Worm (Caenorhabditis elegans): ENCODE data around the gene hda-5.

ce11 chrII:11774218-11774617 is 24.6 kb upstream of the hda-5 start, which contains the start of gene F44E5.1:
- no peak for TF ChIP-seq fkh-4 (tag; optimal IDR thresholded peaks at IDR 0.05; ENCODE audit: borderline replicate concordance)
- no peak for TF ChIP-seq sox-4 (tag; optimal IDR thresholded peaks at IDR 0.05)
- no peak for TF ChIP-seq jun-1 (tag; optimal IDR thresholded peaks at IDR 0.05)
- no peak for TF ChIP-seq elt-2 (tag; optimal IDR thresholded peaks at IDR 0.05)
- TF ChIP-seq nhr-90 (tag; optimal IDR thresholded peaks at IDR 0.05; ENCODE audit: poor library complexity): no peak
- TF ChIP-seq zag-1 (tag; optimal IDR thresholded peaks at IDR 0.05): no peak
- no peak for TF ChIP-seq mdl-1 (tag; optimal IDR thresholded peaks at IDR 0.05)
- no peak for TF ChIP-seq alr-1 (tag; optimal IDR thresholded peaks at IDR 0.05; ENCODE audit: borderline replicate concordance)
- TF ChIP-seq ceh-82 (tag; optimal IDR thresholded peaks at IDR 0.05): no peak
- TF ChIP-seq ztf-11 (tag; optimal IDR thresholded peaks at IDR 0.05): no peak
- TF ChIP-seq snpc-4 (tag; optimal IDR thresholded peaks at IDR 0.05): no peak
- no peak for TF ChIP-seq pqm-1 (tag; optimal IDR thresholded peaks at IDR 0.05)

All from whole organism, L1 larva.